Worm (Caenorhabditis elegans): ENCODE measurements around the gene mutd-1.

DNA sequence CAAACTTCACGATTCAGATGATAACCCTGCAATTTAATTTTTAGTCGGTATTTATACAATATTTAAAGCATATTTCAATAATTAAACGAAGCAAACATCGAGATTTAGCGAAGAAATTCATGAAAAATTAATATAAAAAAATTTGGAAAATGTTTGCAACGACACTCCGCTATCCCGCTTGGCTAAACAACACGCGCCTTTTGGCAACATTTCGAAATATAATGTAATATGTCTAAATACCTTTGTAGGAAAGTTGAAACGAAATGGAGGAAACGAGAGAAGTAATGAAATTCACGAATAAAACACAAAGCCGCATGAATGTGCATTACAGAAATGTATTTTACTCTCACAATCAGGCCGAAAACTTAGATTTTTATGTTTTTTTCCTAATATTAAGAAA, 31.8 kb upstream of the mutd-1 start, which contains the start of gene rpc-1:
- TF ChIP-seq ama-1 (optimal IDR thresholded peaks at IDR 0.05) (no peak), skn-1 (tag; optimal IDR thresholded peaks at IDR 0.05) (no peak), zag-1 (tag; optimal IDR thresholded peaks at IDR 0.05) (no peak), fos-1 (tag; optimal IDR thresholded peaks at IDR 0.05) (no peak), peb-1 (tag; optimal IDR thresholded peaks at IDR 0.05) (no peak), egl-27 (tag; optimal IDR thresholded peaks at IDR 0.05) (no peak), aly-2 (tag; optimal IDR thresholded peaks at IDR 0.05) (no peak), lsy-2 (tag; optimal IDR thresholded peaks at IDR 0.05) (peak in 1 of 2 experiments; percentile 56), ztf-11 (tag; optimal IDR thresholded peaks at IDR 0.05) (no peak), nhr-12 (tag; optimal IDR thresholded peaks at IDR 0.05) (no peak), nhr-237 (tag; optimal IDR thresholded peaks at IDR 0.05) (no peak), unc-62 (GFP tag; optimal IDR thresholded peaks at IDR 0.05) (no peak), ZK546.5 (tag; optimal IDR thresholded peaks at IDR 0.05) (no peak), elt-1 (tag; optimal IDR thresholded peaks at IDR 0.05) (no peak)
